Fruit fly (Drosophila melanogaster): ENCODE results near the gene RabX2.
A peak's percentile ranks its signal among the peaks of the same experiment; 100 is the strongest.

RabX2 gene

DNA sequence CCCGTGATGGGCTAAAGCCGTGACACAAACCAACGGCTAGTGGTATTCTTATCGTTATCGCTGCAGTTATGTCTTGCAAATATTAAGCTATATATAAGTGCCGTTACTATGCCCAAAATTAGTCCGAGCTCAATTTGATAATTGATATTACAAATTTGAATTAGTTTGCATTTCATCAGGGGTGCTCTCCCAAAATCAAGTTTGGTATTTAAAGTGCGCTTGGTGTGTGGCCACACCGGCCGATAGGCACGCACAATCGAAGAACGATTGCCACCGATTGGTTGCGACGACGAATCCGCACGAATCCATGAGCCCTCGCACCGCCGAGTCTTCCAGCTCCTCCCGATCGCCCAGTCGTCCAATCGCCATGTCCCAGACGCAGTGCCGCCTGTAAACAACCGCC, 49.4 kb upstream of the RabX2 start, which contains the start of gene CG17841 (continued):
- peak; percentile 64 for TF ChIP-seq ssp (GFP tag; IDR thresholded peaks at IDR 0.05)
- peak; percentile 42 for TF ChIP-seq CG33213 (GFP tag; optimal IDR thresholded peaks at IDR 0.05)
- TF ChIP-seq CG30020 (tag; optimal IDR thresholded peaks at IDR 0.05): peak; percentile 59
- peak; percentile 43; the same call in 1 of the 2 replicates for TF ChIP-seq amos (GFP tag; IDR thresholded peaks at IDR 0.05; ENCODE audit: partially characterized antibody)
- TF ChIP-seq Antp (GFP tag; optimal IDR thresholded peaks at IDR 0.05): no peak
- no peak for TF ChIP-seq Gsc (GFP tag; IDR thresholded peaks at IDR 0.05)
- peak; percentile 58 for TF ChIP-seq CG13287 (GFP tag; IDR thresholded peaks at IDR 0.05; ENCODE audit: partially characterized antibody)
- TF ChIP-seq CG3995 (GFP tag; optimal IDR thresholded peaks at IDR 0.05): no peak
- TF ChIP-seq gcm (GFP tag; optimal IDR thresholded peaks at IDR 0.05): no peak
- no peak for TF ChIP-seq wor (GFP tag; IDR thresholded peaks at IDR 0.05)
- TF ChIP-seq scrt (GFP tag; optimal IDR thresholded peaks at IDR 0.05): peak; percentile 70
- no peak for TF ChIP-seq CG3847 (GFP tag; IDR thresholded peaks at IDR 0.05)
- TF ChIP-seq nerfin-1 (tag; optimal IDR thresholded peaks at IDR 0.05): no peak
- no peak for TF ChIP-seq emc (GFP tag; optimal IDR thresholded peaks at IDR 0.05)
- TF ChIP-seq Hmr (GFP tag; optimal IDR thresholded peaks at IDR 0.05): peak; percentile 15
- no peak for TF ChIP-seq CHES-1-like (GFP tag; optimal IDR thresholded peaks at IDR 0.05)
- no peak for TF ChIP-seq ap (GFP tag; IDR thresholded peaks at IDR 0.05)
- TF ChIP-seq CG8089 (GFP tag; optimal IDR thresholded peaks at IDR 0.05): no peak
- TF ChIP-seq CG4730 (GFP tag; IDR thresholded peaks at IDR 0.05): no peak
- no peak for TF ChIP-seq CG31441 (GFP tag; IDR thresholded peaks at IDR 0.05)
- 0 out of 3 replicates have a peak, but pooled peaks have one; percentile 38 for TF ChIP-seq CG7963 (GFP tag; IDR thresholded peaks at IDR 0.05; ENCODE audit: partially characterized antibody)
- no peak for TF ChIP-seq D19B (GFP tag; optimal IDR thresholded peaks at IDR 0.05)
- TF ChIP-seq CG2199 (GFP tag; IDR thresholded peaks at IDR 0.05): no peak
- no peak for TF ChIP-seq Blimp-1 (GFP tag; optimal IDR thresholded peaks at IDR 0.05)
- TF ChIP-seq lov (optimal IDR thresholded peaks at IDR 0.05): no peak
- no peak for TF ChIP-seq lov (GFP tag; IDR thresholded peaks at IDR 0.05)
- TF ChIP-seq Abd-B (GFP tag; optimal IDR thresholded peaks at IDR 0.05): no peak
- TF ChIP-seq CG11085 (GFP tag; IDR thresholded peaks at IDR 0.05): no peak
- TF ChIP-seq kah (GFP tag; optimal IDR thresholded peaks at IDR 0.05): peak; percentile 26
- TF ChIP-seq Opbp (GFP tag; IDR thresholded peaks at IDR 0.05; ENCODE audit: partially characterized antibody): 0 out of 3 replicates have a peak, but pooled peaks have one; percentile 50
- TF ChIP-seq CG6654 (GFP tag; optimal IDR thresholded peaks at IDR 0.05): no peak
- TF ChIP-seq tup (GFP tag; optimal IDR thresholded peaks at IDR 0.05): no peak
- TF ChIP-seq ham (GFP tag; IDR thresholded peaks at IDR 0.05): no peak
- no peak for TF ChIP-seq Nf-YA (GFP tag; IDR thresholded peaks at IDR 0.05)
- TF ChIP-seq BEAF-32 (GFP tag; optimal IDR thresholded peaks at IDR 0.05): peak; percentile 63
- TF ChIP-seq Sry-β (GFP tag; optimal IDR thresholded peaks at IDR 0.05): no peak
- TF ChIP-seq phol (tag; optimal IDR thresholded peaks at IDR 0.05): peak; percentile 40
- no peak for TF ChIP-seq cas (GFP tag; IDR thresholded peaks at IDR 0.05)
- TF ChIP-seq Tbp (GFP tag; optimal IDR thresholded peaks at IDR 0.05): no peak
- TF ChIP-seq Atf3 (GFP tag; optimal IDR thresholded peaks at IDR 0.05): no peak
- TF ChIP-seq CoRest (tag; optimal IDR thresholded peaks at IDR 0.05): peak; percentile 48
- no peak for TF ChIP-seq gro (GFP tag; optimal IDR thresholded peaks at IDR 0.05)
- no peak for TF ChIP-seq sima (GFP tag; optimal IDR thresholded peaks at IDR 0.05)
- peak; percentile 66 for TF ChIP-seq CG15514 (GFP tag; optimal IDR thresholded peaks at IDR 0.05)
- TF ChIP-seq Scr (GFP tag; IDR thresholded peaks at IDR 0.05; ENCODE audit: partially characterized antibody): peak; percentile 45; the same call in 1 of the 2 replicates
- peak; percentile 50 for TF ChIP-seq pita (GFP tag; optimal IDR thresholded peaks at IDR 0.05)
- no peak for TF ChIP-seq hb (GFP tag; IDR thresholded peaks at IDR 0.05; ENCODE audit: partially characterized antibody)
- no peak for TF ChIP-seq CG9876 (GFP tag; optimal IDR thresholded peaks at IDR 0.05)
- peak; percentile 3 for TF ChIP-seq CG17829 (tag; optimal IDR thresholded peaks at IDR 0.05)
- no peak for TF ChIP-seq ems (GFP tag; optimal IDR thresholded peaks at IDR 0.05)
- peak; percentile 37; the same call in 1 of the 2 replicates for TF ChIP-seq vvl (GFP tag; IDR thresholded peaks at IDR 0.05)
